Worm (Caenorhabditis elegans): ENCODE data around the gene henn-1.
A peak's percentile ranks its signal among the peaks of the same experiment; 100 is the strongest.

The henn-1 gene

ce11 chrIII:8220081-8220480 lies 12.4 kb upstream of the henn-1 start:
- TF ChIP-seq zip-8 (tag; optimal IDR thresholded peaks at IDR 0.05) (peak; percentile 27), nhr-2 (tag; optimal IDR thresholded peaks at IDR 0.05) (peak; percentile 31), cnd-1 (tag; optimal IDR thresholded peaks at IDR 0.05) (no peak), tbx-8 (GFP tag; optimal IDR thresholded peaks at IDR 0.05) (no peak)

ce11 chrIII:8224769-8225168 lies 7.7 kb upstream of the henn-1 start, which contains the start of gene mob-4:
Gene mob-4, plus strand, starts transcription at chrIII:8225097.
- TF ChIP-seq drap-1 (GFP tag; optimal IDR thresholded peaks at IDR 0.05), result no peak

ce11 chrIII:8226178-8226577 lies 6.3 kb upstream of the henn-1 start, which contains the start of gene rfs-1:
Gene rfs-1, plus strand, starts transcription at chrIII:8226478.
- TF ChIP-seq nhr-28 (tag; optimal IDR thresholded peaks at IDR 0.05) (no peak), tbx-8 (GFP tag; optimal IDR thresholded peaks at IDR 0.05) (no peak), unc-120 (tag; optimal IDR thresholded peaks at IDR 0.05; ENCODE audit: poor library complexity, severe bottlenecking) (no peak), snpc-4 (tag; optimal IDR thresholded peaks at IDR 0.05) (no peak), nhr-2 (tag; optimal IDR thresholded peaks at IDR 0.05) (no peak), mep-1 (tag; optimal IDR thresholded peaks at IDR 0.05) (no peak)

- TF ChIP-seq lsy-2 (tag; optimal IDR thresholded peaks at IDR 0.05) (no peak), ham-2 (GFP tag; optimal IDR thresholded peaks at IDR 0.05) (peak; percentile 33), drap-1 (GFP tag; optimal IDR thresholded peaks at IDR 0.05) (peak; percentile 34), mls-2 (tag; optimal IDR thresholded peaks at IDR 0.05) (peak; percentile 35), unc-120 (tag; optimal IDR thresholded peaks at IDR 0.05; ENCODE audit: poor library complexity, severe bottlenecking) (peak; percentile 71)
Observed at ce11 chrIII:8227511-8227910, 4.9 kb upstream of the henn-1 start, which contains the start of gene fbxl-1. Gene fbxl-1, plus strand, starts transcription at chrIII:8227830.

- TF ChIP-seq ceh-43 (GFP tag; optimal IDR thresholded peaks at IDR 0.05), result no peak
- no peak for TF ChIP-seq zip-8 (tag; optimal IDR thresholded peaks at IDR 0.05)
- no peak for TF ChIP-seq M03D4.4 (tag; optimal IDR thresholded peaks at IDR 0.05)
- TF ChIP-seq lin-32 (GFP tag; optimal IDR thresholded peaks at IDR 0.05), result no peak
- TF ChIP-seq nhr-28 (tag; optimal IDR thresholded peaks at IDR 0.05), result no peak
- no peak for TF ChIP-seq unc-39 (tag; optimal IDR thresholded peaks at IDR 0.05)
Observed at ce11 chrIII:8228916-8229315, 3.5 kb upstream of the henn-1 start.

- no peak for TF ChIP-seq nhr-12 (tag; optimal IDR thresholded peaks at IDR 0.05)
- TF ChIP-seq ces-1 (GFP tag; optimal IDR thresholded peaks at IDR 0.05), result no peak
- no peak for TF ChIP-seq lin-13 (tag; optimal IDR thresholded peaks at IDR 0.05)
- no peak for TF ChIP-seq M03D4.4 (tag; optimal IDR thresholded peaks at IDR 0.05)
- no peak for TF ChIP-seq ztf-11 (tag; optimal IDR thresholded peaks at IDR 0.05)
- TF ChIP-seq nhr-76 (tag; optimal IDR thresholded peaks at IDR 0.05), result no peak
- no peak for TF ChIP-seq mls-2 (tag; optimal IDR thresholded peaks at IDR 0.05)
- no peak for TF ChIP-seq cnd-1 (tag; optimal IDR thresholded peaks at IDR 0.05)
- no peak for TF ChIP-seq snpc-4 (tag; optimal IDR thresholded peaks at IDR 0.05)
- no peak for TF ChIP-seq elt-3 (tag; optimal IDR thresholded peaks at IDR 0.05)
- no peak for TF ChIP-seq blmp-1 (tag; optimal IDR thresholded peaks at IDR 0.05)
- TF ChIP-seq hlh-1 (tag; optimal IDR thresholded peaks at IDR 0.05), result no peak
- no peak for TF ChIP-seq ceh-39 (tag; optimal IDR thresholded peaks at IDR 0.05)
- TF ChIP-seq tbx-8 (GFP tag; optimal IDR thresholded peaks at IDR 0.05), result no peak
- TF ChIP-seq ceh-83 (GFP tag; optimal IDR thresholded peaks at IDR 0.05), result no peak
- no peak for TF ChIP-seq flh-1 (GFP tag; optimal IDR thresholded peaks at IDR 0.05)
- TF ChIP-seq drap-1 (GFP tag; optimal IDR thresholded peaks at IDR 0.05), result no peak
- no peak for TF ChIP-seq sem-2 (GFP tag; optimal IDR thresholded peaks at IDR 0.05)
- TF ChIP-seq lsy-2 (tag; optimal IDR thresholded peaks at IDR 0.05), result no peak
- TF ChIP-seq mab-5 (tag; optimal IDR thresholded peaks at IDR 0.05), result no peak
Observed at ce11 chrIII:8229480-8229879, 3.0 kb upstream of the henn-1 start.

- TF ChIP-seq blmp-1 (tag; optimal IDR thresholded peaks at IDR 0.05) (no peak), lin-32 (GFP tag; optimal IDR thresholded peaks at IDR 0.05) (no peak), ceh-43 (GFP tag; optimal IDR thresholded peaks at IDR 0.05) (no peak), mls-2 (tag; optimal IDR thresholded peaks at IDR 0.05) (no peak), sem-2 (GFP tag; optimal IDR thresholded peaks at IDR 0.05) (no peak), lsy-2 (tag; optimal IDR thresholded peaks at IDR 0.05) (no peak), ztf-11 (tag; optimal IDR thresholded peaks at IDR 0.05) (no peak), pha-4 (tag; optimal IDR thresholded peaks at IDR 0.05) (no peak), elt-1 (tag; optimal IDR thresholded peaks at IDR 0.05; ENCODE audit: borderline replicate concordance, insufficient read depth) (no peak), mep-1 (tag; optimal IDR thresholded peaks at IDR 0.05) (no peak), bed-3 (GFP tag; optimal IDR thresholded peaks at IDR 0.05) (no peak), unc-62 (GFP tag; optimal IDR thresholded peaks at IDR 0.05) (no peak), unc-39 (tag; optimal IDR thresholded peaks at IDR 0.05) (no peak), mab-5 (tag; optimal IDR thresholded peaks at IDR 0.05) (no peak), nhr-2 (tag; optimal IDR thresholded peaks at IDR 0.05) (no peak), ham-2 (GFP tag; optimal IDR thresholded peaks at IDR 0.05) (no peak), flh-1 (GFP tag; optimal IDR thresholded peaks at IDR 0.05) (no peak), M03D4.4 (tag; optimal IDR thresholded peaks at IDR 0.05) (no peak), lin-13 (tag; optimal IDR thresholded peaks at IDR 0.05) (no peak), snpc-4 (tag; optimal IDR thresholded peaks at IDR 0.05) (no peak)
Observed at ce11 chrIII:8235358-8235757, 2.9 kb downstream of the henn-1 start, which contains the start of gene C02F5.14. Gene C02F5.14, minus strand, starts transcription at chrIII:8235514.
